Fruit fly (Drosophila melanogaster) whole organism, embryonic: Measurements from ENCODE around the gene amos.

Experiments used
- Ada2b ChIP-seq: fragments of 200-800 bp; sonication (Bioruptor generic); IDR thresholded peaks from 2 replicates; pipeline ENCODE4 v1.3.6; 2022; ENCODE audit warnings: missing biosample characterization, missing genetic modification characterization
- BEAF-32 ChIP-seq: fragments of 200-800 bp; sonication (Bioruptor generic); optimal IDR thresholded peaks from 3 replicates; lab custom pipeline; 2017; ENCODE audit warnings: missing biosample characterization, missing genetic modification characterization, mild to moderate bottlenecking, moderate library complexity, missing genetic modification reagents
- Bteb2 ChIP-seq: fragments of 200-800 bp; sonication (Bioruptor generic); optimal IDR thresholded peaks from 2 replicates; lab custom pipeline; 2016; ENCODE audit warnings: missing biosample characterization, missing genetic modification characterization
- CG11723 ChIP-seq: fragments of 200-800 bp; sonication (Bioruptor generic); optimal IDR thresholded peaks from 2 replicates; lab custom pipeline; 2017; ENCODE audit warnings: missing biosample characterization, mild to moderate bottlenecking, missing genetic modification characterization
- CG13287 ChIP-seq: fragments of 200-800 bp; sonication (Bioruptor generic); IDR thresholded peaks from 2 replicates; pipeline ENCODE4 v1.3.6; 2022; ENCODE audit warnings: missing biosample characterization, missing genetic modification characterization; ENCODE audit not compliant: partially characterized antibody
- CG14710 ChIP-seq: fragments of 200-800 bp; sonication (Bioruptor generic); optimal IDR thresholded peaks from 3 replicates; lab custom pipeline; 2019; ENCODE audit warnings: missing biosample characterization, mild to moderate bottlenecking, missing genetic modification characterization, moderate library complexity
- CG14860 ChIP-seq: fragments of 200-800 bp; sonication (Bioruptor generic); IDR thresholded peaks from 3 replicates; pipeline ENCODE4 v1.3.6; 2022; ENCODE audit warnings: missing biosample characterization, missing genetic modification characterization; ENCODE audit not compliant: partially characterized antibody
- CG15073 ChIP-seq: fragments of 200-800 bp; sonication (Bioruptor generic); optimal IDR thresholded peaks from 2 replicates; lab custom pipeline; 2016; ENCODE audit warnings: missing biosample characterization, missing genetic modification characterization
- CG15696 ChIP-seq: fragments of 200-800 bp; sonication (Bioruptor generic); optimal IDR thresholded peaks from 2 replicates; lab custom pipeline; 2019; ENCODE audit warnings: missing biosample characterization, mild to moderate bottlenecking, missing genetic modification characterization, moderate library complexity
- CG1602 ChIP-seq: fragments of 200-800 bp; sonication (Bioruptor generic); optimal IDR thresholded peaks from 3 replicates; lab custom pipeline; 2016; ENCODE audit warnings: missing biosample characterization, missing genetic modification characterization
- CG1647 ChIP-seq: fragments of 200-800 bp; sonication (Bioruptor generic); optimal IDR thresholded peaks from 3 replicates; lab custom pipeline; 2016; ENCODE audit warnings: missing biosample characterization, missing genetic modification characterization
- CG17829 ChIP-seq: fragments of 200-800 bp; optimal IDR thresholded peaks from 2 replicates; lab custom pipeline; 2019; ENCODE audit warnings: missing biosample characterization, mild to moderate bottlenecking, missing genetic modification characterization, moderate library complexity
- CG30020 ChIP-seq: fragments of 200-800 bp; optimal IDR thresholded peaks from 2 replicates; lab custom pipeline; 2019; ENCODE audit warnings: missing biosample characterization, mild to moderate bottlenecking, missing genetic modification characterization, moderate library complexity
- CG3281 ChIP-seq: fragments of 200-800 bp; sonication (Bioruptor generic); optimal IDR thresholded peaks from 3 replicates; lab custom pipeline; 2017; ENCODE audit warnings: missing biosample characterization, mild to moderate bottlenecking, missing genetic modification characterization
- CG34224 ChIP-seq: fragments of 200-800 bp; sonication (Bioruptor generic); IDR thresholded peaks from 3 replicates; pipeline ENCODE4 v1.3.6; 2022; ENCODE audit warnings: missing biosample characterization, missing genetic modification characterization; ENCODE audit not compliant: partially characterized antibody
- CG8388 ChIP-seq: fragments of 200-800 bp; sonication (Bioruptor generic); optimal IDR thresholded peaks from 2 replicates; lab custom pipeline; 2019; ENCODE audit warnings: missing biosample characterization, mild to moderate bottlenecking, missing genetic modification characterization, moderate library complexity
- CG9727 ChIP-seq: fragments of 200-800 bp; sonication (Bioruptor generic); optimal IDR thresholded peaks from 3 replicates; lab custom pipeline; 2017; ENCODE audit warnings: missing biosample characterization, mild to moderate bottlenecking, missing genetic modification characterization
- Dip2 ChIP-seq: fragments of 200-800 bp; sonication (Bioruptor generic); IDR thresholded peaks from 2 replicates; pipeline ENCODE4 v1.3.6; 2022; ENCODE audit warnings: missing biosample characterization, missing genetic modification characterization
- Dll ChIP-seq: fragments of 200-800 bp; sonication (Bioruptor generic); IDR thresholded peaks from 4 replicates; pipeline ENCODE4 v1.3.6; 2022; ENCODE audit warnings: missing biosample characterization, missing genetic modification characterization; ENCODE audit not compliant: partially characterized antibody
- Doc2 ChIP-seq: fragments of 200-800 bp; sonication (Bioruptor generic); IDR thresholded peaks from 2 replicates; pipeline ENCODE4 v1.3.6; 2022; ENCODE audit warnings: missing biosample characterization, missing genetic modification characterization
- Dp ChIP-seq: fragments of 200-800 bp; sonication (Bioruptor generic); optimal IDR thresholded peaks from 2 replicates; lab custom pipeline; 2018; ENCODE audit warnings: missing biosample characterization, mild to moderate bottlenecking, missing genetic modification characterization, moderate library complexity
- Gug ChIP-seq: fragments of 200-800 bp; sonication (Bioruptor generic); IDR thresholded peaks from 4 replicates; pipeline ENCODE4 v1.3.6; 2022; ENCODE audit warnings: missing biosample characterization, missing genetic modification characterization
- H2.0 ChIP-seq: fragments of 200-800 bp; sonication (Bioruptor generic); IDR thresholded peaks from 2 replicates; pipeline ENCODE4 v1.3.6; 2022; ENCODE audit warnings: missing biosample characterization, missing genetic modification characterization
- HLH3B ChIP-seq: fragments of 200-800 bp; sonication (Bioruptor generic); IDR thresholded peaks from 2 replicates; pipeline ENCODE4 v1.3.6; 2022; ENCODE audit warnings: missing biosample characterization, missing genetic modification characterization
- MBD-R2 ChIP-seq: fragments of 200-800 bp; sonication (Bioruptor generic); IDR thresholded peaks from 2 replicates; pipeline ENCODE4 v1.3.6; 2022; ENCODE audit warnings: missing biosample characterization, missing genetic modification characterization
- Myb ChIP-seq: fragments of 200-800 bp; sonication (Bioruptor generic); optimal IDR thresholded peaks from 2 replicates; lab custom pipeline; 2016; ENCODE audit warnings: missing biosample characterization, missing genetic modification characterization
- Neu2 ChIP-seq: fragments of 200-800 bp; sonication (Bioruptor generic); optimal IDR thresholded peaks from 3 replicates; lab custom pipeline; 2016; ENCODE audit warnings: missing biosample characterization, missing genetic modification characterization, borderline replicate concordance
- Scr ChIP-seq: fragments of 200-800 bp; sonication (Bioruptor generic); IDR thresholded peaks from 2 replicates; pipeline ENCODE4 v1.3.6; 2022; ENCODE audit warnings: missing biosample characterization, missing genetic modification characterization; ENCODE audit not compliant: partially characterized antibody
- ac ChIP-seq: fragments of 200-800 bp; sonication (Bioruptor generic); optimal IDR thresholded peaks from 3 replicates; lab custom pipeline; 2017; ENCODE audit warnings: missing biosample characterization, mild to moderate bottlenecking, missing genetic modification characterization
- al ChIP-seq: fragments of 200-800 bp; sonication (Bioruptor generic); IDR thresholded peaks from 2 replicates; pipeline ENCODE4 v1.3.6; 2022; ENCODE audit warnings: missing biosample characterization, missing genetic modification characterization
- bbx ChIP-seq: fragments of 200-800 bp; sonication (Bioruptor generic); IDR thresholded peaks from 2 replicates; pipeline ENCODE4 v1.3.6; 2022; ENCODE audit warnings: missing biosample characterization, missing genetic modification characterization; ENCODE audit not compliant: partially characterized antibody
- dm ChIP-seq: fragments of 200-800 bp; sonication (Bioruptor generic); optimal IDR thresholded peaks from 3 replicates; lab custom pipeline; 2016; ENCODE audit warnings: missing biosample characterization, missing genetic modification characterization
- fd64A ChIP-seq: fragments of 200-800 bp; sonication (Bioruptor generic); optimal IDR thresholded peaks from 3 replicates; lab custom pipeline; 2018; ENCODE audit warnings: missing biosample characterization, mild to moderate bottlenecking, missing genetic modification characterization
- gem ChIP-seq: fragments of 200-800 bp; sonication (Bioruptor generic); optimal IDR thresholded peaks from 2 replicates; lab custom pipeline; 2019; ENCODE audit warnings: missing biosample characterization, mild to moderate bottlenecking, missing genetic modification characterization, moderate library complexity
- gfzf ChIP-seq: fragments of 200-800 bp; sonication (Bioruptor generic); optimal IDR thresholded peaks from 2 replicates; lab custom pipeline; 2016; ENCODE audit warnings: missing biosample characterization, mild to moderate bottlenecking, missing genetic modification characterization, moderate library complexity
- hbn ChIP-seq: fragments of 200-800 bp; sonication (Bioruptor generic); IDR thresholded peaks from 2 replicates; pipeline ENCODE4 v1.3.6; 2022; ENCODE audit warnings: missing biosample characterization, missing genetic modification characterization; ENCODE audit not compliant: partially characterized antibody
- hth ChIP-seq: fragments of >200 bp; optimal IDR thresholded peaks from 2 replicates; lab custom pipeline; 2017; ENCODE audit warnings: inconsistent platforms
- insv ChIP-seq, 2 experiments: fragments of 200-800 bp; sonication (Bioruptor generic); optimal IDR thresholded peaks; 3 replicates each; lab custom pipeline; 2016 to 2018; ENCODE audit warnings: missing biosample characterization in 2 of 2, missing genetic modification characterization in 2 of 2
- inv ChIP-seq: fragments of 200-800 bp; sonication (Bioruptor generic); IDR thresholded peaks from 2 replicates; pipeline ENCODE4 v1.3.6; 2022; ENCODE audit warnings: missing biosample characterization, missing genetic modification characterization; ENCODE audit not compliant: partially characterized antibody
- klu ChIP-seq: fragments of 200-800 bp; sonication (Bioruptor generic); IDR thresholded peaks from 2 replicates; pipeline ENCODE4 v1.3.6; 2022; ENCODE audit warnings: missing biosample characterization, missing genetic modification characterization
- nom ChIP-seq: fragments of 200-800 bp; sonication (Bioruptor generic); optimal IDR thresholded peaks from 2 replicates; lab custom pipeline; 2017; ENCODE audit warnings: missing biosample characterization, missing genetic modification characterization, mild to moderate bottlenecking, moderate library complexity, missing genetic modification reagents
- pzg ChIP-seq: fragments of 200-800 bp; sonication (Bioruptor generic); optimal IDR thresholded peaks from 3 replicates; lab custom pipeline; 2018; ENCODE audit warnings: missing biosample characterization, mild to moderate bottlenecking, missing genetic modification characterization, moderate library complexity
- row ChIP-seq: fragments of 200-800 bp; sonication (Bioruptor generic); IDR thresholded peaks from 3 replicates; pipeline ENCODE4 v1.3.6; 2022; ENCODE audit warnings: missing biosample characterization, missing genetic modification characterization
- sens-2 ChIP-seq: fragments of 200-800 bp; sonication (Bioruptor generic); IDR thresholded peaks from 2 replicates; pipeline ENCODE4 v1.3.6; 2022; ENCODE audit warnings: missing biosample characterization, missing genetic modification characterization
- slp2 ChIP-seq: fragments of 200-800 bp; sonication (Bioruptor generic); optimal IDR thresholded peaks from 2 replicates; lab custom pipeline; 2016; ENCODE audit warnings: missing biosample characterization, missing genetic modification characterization
- trem ChIP-seq: fragments of 200-800 bp; optimal IDR thresholded peaks from 3 replicates; lab custom pipeline; 2019; ENCODE audit warnings: missing biosample characterization, mild to moderate bottlenecking, missing genetic modification characterization, moderate library complexity
- unc-4 ChIP-seq: fragments of 200-800 bp; sonication (Bioruptor generic); IDR thresholded peaks from 2 replicates; pipeline ENCODE4 v1.3.6; 2022; ENCODE audit warnings: missing biosample characterization, missing genetic modification characterization; ENCODE audit not compliant: partially characterized antibody

The amos gene

DNA sequence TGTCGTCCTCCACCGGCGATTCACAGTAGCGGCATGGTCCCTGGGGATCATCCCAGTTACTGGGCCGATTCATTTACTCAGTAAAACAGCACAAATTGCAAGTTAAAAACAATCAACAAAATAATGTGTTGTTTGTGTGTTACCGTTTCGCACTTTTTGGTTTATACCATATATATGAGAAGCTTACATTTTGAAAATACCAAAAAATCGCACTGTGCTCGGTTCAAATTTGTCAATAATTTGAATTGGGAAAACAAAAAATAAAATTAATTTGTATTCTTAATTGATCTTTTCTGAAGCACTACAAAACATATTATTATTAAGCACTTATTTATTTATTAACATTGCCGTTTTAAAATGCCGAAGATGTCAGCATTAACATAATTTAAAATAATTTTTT lies 15.4 kb upstream of the amos start, which contains the start of gene Atac2 (continued):
- TF ChIP-seq nom (GFP tag; lab: Kevin White, UChicago): no peak
- 0 out of 2 replicates have a peak, but pooled peaks have one; percentile 6 for TF ChIP-seq unc-4 (GFP tag; lab: Robert Waterston, UW)
- TF ChIP-seq pzg (GFP tag; lab: Kevin White, UChicago): peak; percentile 58
- TF ChIP-seq row (GFP tag; lab: Robert Waterston, UW): peak; percentile 13; the same call in 1 of the 3 replicates
- TF ChIP-seq CG34224 (GFP tag; lab: Robert Waterston, UW): 0 out of 3 replicates have a peak, but pooled peaks have one; percentile 38
- TF ChIP-seq dm (GFP tag; lab: Kevin White, UChicago): peak; percentile 40
- TF ChIP-seq CG30020 (tag; lab: Kevin White, UChicago): peak; percentile 2
- TF ChIP-seq CG14710 (tag; lab: Kevin White, UChicago): peak; percentile 23
- TF ChIP-seq bbx (GFP tag; lab: Robert Waterston, UW): 0 out of 2 replicates have a peak, but pooled peaks have one; percentile 3
- TF ChIP-seq CG1602 (GFP tag; lab: Kevin White, UChicago): no peak

- TF ChIP-seq dm (GFP tag; lab: Kevin White, UChicago): no peak
- peak; percentile 88 for TF ChIP-seq MBD-R2 (GFP tag; lab: Robert Waterston, UW)
- 0 out of 2 replicates have a peak, but pooled peaks have one; percentile 16 for TF ChIP-seq Scr (GFP tag; lab: Robert Waterston, UW)
- peak; percentile 51 for TF ChIP-seq CG13287
- TF ChIP-seq Gug: no peak
- no peak for TF ChIP-seq H2.0 (GFP tag; lab: Robert Waterston, UW)
- TF ChIP-seq fd64A: no peak
- peak; percentile 49 for TF ChIP-seq BEAF-32 (GFP tag; lab: Kevin White, UChicago)
- TF ChIP-seq CG9727 (GFP tag; lab: Kevin White, UChicago): no peak
- no peak for TF ChIP-seq klu (GFP tag; lab: Robert Waterston, UW)
- no peak for TF ChIP-seq inv (GFP tag; lab: Robert Waterston, UW)
- TF ChIP-seq al (GFP tag; lab: Robert Waterston, UW): no peak
- TF ChIP-seq CG17829 (tag; lab: Kevin White, UChicago): peak; percentile 0
- TF ChIP-seq CG14710 (tag; lab: Kevin White, UChicago): peak; percentile 54
- peak; percentile 71 for TF ChIP-seq gfzf
- TF ChIP-seq slp2: no peak
- 0 out of 4 replicates have a peak, but pooled peaks have one; percentile 32 for TF ChIP-seq Dll (GFP tag; lab: Robert Waterston, UW)
- TF ChIP-seq CG14860 (GFP tag; lab: Robert Waterston, UW): no peak
- TF ChIP-seq Myb: peak; percentile 3
- no peak for TF ChIP-seq HLH3B (GFP tag; lab: Robert Waterston, UW)
- no peak for TF ChIP-seq Dip2 (GFP tag; lab: Robert Waterston, UW)
- TF ChIP-seq Doc2 (GFP tag; lab: Robert Waterston, UW): no peak
- no peak for TF ChIP-seq gem
- TF ChIP-seq ac (GFP tag; lab: Kevin White, UChicago): no peak
- peak; percentile 70 for TF ChIP-seq CG8388 (GFP tag; lab: Kevin White, UChicago)
- TF ChIP-seq hth: no peak
- TF ChIP-seq Dp: peak; percentile 33
- no peak for TF ChIP-seq CG11723
- no peak for TF ChIP-seq CG1647 (GFP tag; lab: Kevin White, UChicago)
- peak; percentile 11 for TF ChIP-seq CG30020 (tag; lab: Kevin White, UChicago)
- TF ChIP-seq CG15073 (GFP tag; lab: Kevin White, UChicago): no peak
- no peak for TF ChIP-seq CG3281
- TF ChIP-seq hbn (GFP tag; lab: Robert Waterston, UW): 0 out of 2 replicates have a peak, but pooled peaks have one; percentile 41
- peak in 1 of 2 experiments; percentile 2 for TF ChIP-seq insv (GFP tag; optimal IDR thresholded peaks at IDR 0.05; lab: Kevin White, UChicago)
- TF ChIP-seq sens-2 (GFP tag; lab: Robert Waterston, UW): no peak
- no peak for TF ChIP-seq Ada2b (GFP tag; lab: Robert Waterston, UW)
- peak; percentile 53 for TF ChIP-seq trem
- TF ChIP-seq CG15696 (tag; lab: Kevin White, UChicago): no peak
- TF ChIP-seq Neu2: no peak
- TF ChIP-seq pzg (GFP tag; lab: Kevin White, UChicago): peak; percentile 61
- no peak for TF ChIP-seq Bteb2 (GFP tag; lab: Kevin White, UChicago)
These were observed 9.9 kb upstream of the amos start, which contains the start of gene CG10333 for dm6 chr2L:18606642-18607041. Gene CG10333 (plus strand): TSS chr2L:18606832.
